Worm (Caenorhabditis elegans) whole organism, late embryonic: ENCODE data around the gene Y6E2A.10.
"Not testable (repeated sequence)": the region's sequence is repeated elsewhere in the genome, so short reads cannot be mapped to it uniquely, and the experiment has no call there.

Experiments
- C08G9.2 ChIP-seq: sonication (generic microtip); optimal IDR thresholded peaks from 2 replicates; lab custom pipeline; 2016; ENCODE audit warnings: mild to moderate bottlenecking, missing genetic modification characterization, moderate library complexity, missing compliant biosample characterization
- C38D4.7 ChIP-seq: fragments of 200-800 bp; sonication (Bioruptor generic); optimal IDR thresholded peaks from 2 replicates; lab custom pipeline; 2018; ENCODE audit warnings: mild to moderate bottlenecking, missing genetic modification characterization, moderate library complexity, missing compliant biosample characterization
- F13H6.1 ChIP-seq: sonication (generic microtip); optimal IDR thresholded peaks from 2 replicates; lab custom pipeline; 2016; ENCODE audit warnings: missing genetic modification characterization, missing compliant biosample characterization
- T23F11.4 ChIP-seq: fragments of 200-800 bp; sonication (Bioruptor generic); optimal IDR thresholded peaks from 2 replicates; lab custom pipeline; 2018; ENCODE audit warnings: mild to moderate bottlenecking, missing genetic modification characterization, missing compliant biosample characterization
- ahr-1 ChIP-seq: sonication (generic microtip); optimal IDR thresholded peaks from 2 replicates; lab custom pipeline; 2016; ENCODE audit warnings: missing genetic modification characterization, missing compliant biosample characterization
- ceh-14 ChIP-seq: sonication (generic microtip); optimal IDR thresholded peaks from 2 replicates; lab custom pipeline; 2016; ENCODE audit warnings: missing genotype, missing genetic modification characterization, missing compliant biosample characterization
- ceh-18 ChIP-seq: sonication (generic microtip); optimal IDR thresholded peaks from 2 replicates; lab custom pipeline; 2016; ENCODE audit warnings: missing genetic modification characterization, missing compliant biosample characterization
- ceh-2 ChIP-seq: sonication (generic microtip); optimal IDR thresholded peaks from 2 replicates; lab custom pipeline; 2016; ENCODE audit warnings: missing genotype, missing genetic modification characterization, missing compliant biosample characterization
- ceh-22 ChIP-seq: sonication (generic microtip); optimal IDR thresholded peaks from 2 replicates; lab custom pipeline; 2017; ENCODE audit warnings: missing biosample characterization, missing genetic modification characterization
- ceh-24 ChIP-seq: sonication (generic microtip); optimal IDR thresholded peaks from 2 replicates; lab custom pipeline; 2016; ENCODE audit warnings: mild to moderate bottlenecking, missing genetic modification characterization, missing compliant biosample characterization
- ceh-30 ChIP-seq: fragments of 150-350 bp; optimal IDR thresholded peaks from 2 replicates; lab custom pipeline; 2014; ENCODE audit warnings: missing biosample characterization, missing genetic modification characterization
- ceh-31 ChIP-seq: sonication (generic microtip); optimal IDR thresholded peaks from 2 replicates; lab custom pipeline; 2016; ENCODE audit warnings: missing genetic modification characterization, missing compliant biosample characterization
- ceh-45 ChIP-seq: fragments of 200-800 bp; sonication (Bioruptor generic); IDR thresholded peaks from 2 replicates; pipeline ENCODE4 v1.3.6; 2022; ENCODE audit warnings: missing genetic modification reagents, missing genetic modification characterization, missing compliant biosample characterization
- dmd-4 ChIP-seq: sonication (generic microtip); optimal IDR thresholded peaks from 2 replicates; lab custom pipeline; 2016; ENCODE audit warnings: borderline replicate concordance, missing genetic modification characterization, missing compliant biosample characterization
- dve-1 ChIP-seq: sonication (generic microtip); optimal IDR thresholded peaks from 2 replicates; lab custom pipeline; 2017; ENCODE audit warnings: antibody characterized with exemption, mild to moderate bottlenecking, missing genetic modification characterization, missing compliant biosample characterization
- fax-1 ChIP-seq: sonication (generic microtip); optimal IDR thresholded peaks from 2 replicates; lab custom pipeline; 2016; ENCODE audit warnings: missing genotype, missing genetic modification characterization, missing compliant biosample characterization
- fkh-10 ChIP-seq: fragments of 150-350 bp; optimal IDR thresholded peaks from 2 replicates; lab custom pipeline; 2014; ENCODE audit warnings: missing biosample characterization, missing genetic modification reagents, missing genetic modification characterization
- fkh-6 ChIP-seq: sonication (generic microtip); optimal IDR thresholded peaks from 2 replicates; lab custom pipeline; 2016; ENCODE audit warnings: missing genetic modification characterization, missing compliant biosample characterization
- gmeb-2 ChIP-seq: sonication (generic microtip); optimal IDR thresholded peaks from 2 replicates; lab custom pipeline; 2016; ENCODE audit warnings: missing genetic modification characterization, inconsistent platforms, missing compliant biosample characterization
- hlh-30 ChIP-seq: sonication (generic microtip); optimal IDR thresholded peaks from 2 replicates; lab custom pipeline; 2017; ENCODE audit warnings: antibody characterized with exemption, missing genetic modification characterization, missing compliant biosample characterization; ENCODE audit not compliant: insufficient read depth
- hlh-6 ChIP-seq: sonication (generic microtip); optimal IDR thresholded peaks from 2 replicates; lab custom pipeline; 2016; ENCODE audit warnings: missing genotype, missing genetic modification characterization, missing compliant biosample characterization
- hlh-8 ChIP-seq: sonication (generic microtip); optimal IDR thresholded peaks from 2 replicates; lab custom pipeline; 2016; ENCODE audit warnings: missing genotype, missing genetic modification characterization, missing compliant biosample characterization
- lim-6 ChIP-seq: sonication (generic microtip); optimal IDR thresholded peaks from 2 replicates; lab custom pipeline; 2016; ENCODE audit warnings: missing genetic modification characterization, missing compliant biosample characterization
- lin-11 ChIP-seq: fragments of 200-800 bp; sonication (Bioruptor generic); optimal IDR thresholded peaks from 2 replicates; lab custom pipeline; 2018; ENCODE audit warnings: mild to moderate bottlenecking, missing genetic modification characterization, missing compliant biosample characterization
- pag-3 ChIP-seq: sonication (generic microtip); optimal IDR thresholded peaks from 2 replicates; lab custom pipeline; 2016; ENCODE audit warnings: missing compliant biosample characterization, missing genetic modification characterization, borderline replicate concordance
- pha-2 ChIP-seq: sonication (generic microtip); optimal IDR thresholded peaks from 2 replicates; lab custom pipeline; 2017; ENCODE audit warnings: mild to moderate bottlenecking, missing genetic modification characterization, missing compliant biosample characterization
- sox-4 ChIP-seq: sonication (generic microtip); optimal IDR thresholded peaks from 2 replicates; lab custom pipeline; 2017; ENCODE audit warnings: mild to moderate bottlenecking, missing genetic modification characterization, inconsistent platforms, missing compliant biosample characterization
- tbx-7 ChIP-seq: sonication (generic microtip); optimal IDR thresholded peaks from 2 replicates; lab custom pipeline; 2016; ENCODE audit warnings: missing genotype, missing genetic modification characterization, missing compliant biosample characterization
- ttx-3 ChIP-seq: sonication (generic microtip); optimal IDR thresholded peaks from 2 replicates; lab custom pipeline; 2016; ENCODE audit warnings: missing genetic modification reagents, missing genetic modification characterization, missing compliant biosample characterization
- unc-42 ChIP-seq: sonication (generic microtip); optimal IDR thresholded peaks from 2 replicates; lab custom pipeline; 2016; ENCODE audit warnings: missing genotype, missing genetic modification characterization, missing compliant biosample characterization
- unc-55 ChIP-seq: sonication (generic microtip); optimal IDR thresholded peaks from 2 replicates; lab custom pipeline; 2017; ENCODE audit warnings: missing biosample characterization, missing genetic modification reagents, missing genetic modification characterization
- unc-86 ChIP-seq: sonication (generic microtip); optimal IDR thresholded peaks from 2 replicates; lab custom pipeline; 2016; ENCODE audit warnings: missing genetic modification characterization, missing compliant biosample characterization

The Y6E2A.10 gene

DNA sequence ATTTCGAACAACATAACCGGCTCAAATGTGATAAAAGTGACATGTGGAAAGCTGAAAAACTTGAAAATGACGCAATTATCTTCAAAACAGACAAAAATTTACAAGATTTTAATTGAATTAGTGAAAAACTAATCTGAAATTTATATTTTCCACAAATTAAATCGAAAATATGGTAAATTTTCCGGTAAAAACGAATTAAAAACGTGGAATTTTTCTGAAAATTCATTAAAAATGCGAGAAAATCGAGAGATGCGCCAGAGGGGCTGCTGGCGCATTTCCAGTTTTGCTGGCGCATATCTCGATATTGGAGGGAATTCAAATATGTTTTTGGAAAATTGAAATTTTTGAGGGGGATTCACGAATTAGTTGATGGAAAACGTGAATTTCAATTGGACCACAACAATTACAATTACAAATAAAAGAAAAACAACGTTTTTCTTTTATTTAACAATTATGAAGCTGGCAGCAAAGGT is 35.8 kb upstream of the Y6E2A.10 start, which contains the start of the genes haf-3 and F57A10.2 (continued):
- no peak for TF ChIP-seq ahr-1
- peak; percentile 10 for TF ChIP-seq lin-11 (tag; lab: Kevin White, UChicago)
- peak; percentile 46 for TF ChIP-seq unc-86 (tag; lab: Kevin White, UChicago)
- TF ChIP-seq F13H6.1: no peak
- TF ChIP-seq fax-1: no peak
- TF ChIP-seq pag-3 (tag; lab: Kevin White, UChicago): no peak
- peak; percentile 32 for TF ChIP-seq ceh-18 (tag; lab: Kevin White, UChicago)
- TF ChIP-seq ceh-14 (tag; lab: Kevin White, UChicago): no peak
- peak; percentile 84 for TF ChIP-seq ceh-30 (tag; lab: Kevin White, UChicago)
- TF ChIP-seq hlh-8 (tag; lab: Kevin White, UChicago): no peak
- peak; percentile 7 for TF ChIP-seq hlh-30 (tag; lab: Kevin White, UChicago)
- no peak for TF ChIP-seq C38D4.7 (GFP tag; lab: Kevin White, UChicago)

DNA sequence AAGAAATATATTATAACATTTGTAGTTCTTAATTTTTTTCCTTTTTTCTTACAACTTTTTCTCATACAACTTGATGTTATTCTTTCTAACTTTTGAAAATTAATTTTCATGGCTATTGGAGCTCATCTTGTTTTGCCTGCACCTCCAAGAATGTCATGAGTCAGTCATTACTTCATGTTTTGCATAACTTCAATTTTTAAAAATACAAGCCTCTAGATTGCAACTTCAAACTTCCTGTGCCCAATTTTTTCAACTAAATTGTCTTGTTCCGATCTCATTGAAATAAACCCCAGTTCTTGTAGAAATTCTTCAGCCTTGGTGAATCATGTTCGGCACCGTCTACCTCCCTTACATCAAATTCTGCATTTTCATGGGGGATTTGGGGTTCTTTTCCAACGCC is 28.1 kb upstream of the Y6E2A.10 start, which contains the start of gene str-9:
Gene str-9, plus strand, starts transcription at position 301 of the 400 bp plus-strand sequence.
- no peak for TF ChIP-seq T23F11.4 (GFP tag; lab: Kevin White, UChicago)
- TF ChIP-seq pha-2: no peak
- no peak for TF ChIP-seq ceh-30 (tag; lab: Kevin White, UChicago)
- no peak for TF ChIP-seq ceh-22
- TF ChIP-seq ttx-3 (tag; lab: Kevin White, UChicago): no peak
- TF ChIP-seq lin-11 (tag; lab: Kevin White, UChicago): no peak
- no peak for TF ChIP-seq hlh-6 (tag; lab: Kevin White, UChicago)
- no peak for TF ChIP-seq fkh-6 (tag; lab: Kevin White, UChicago)
- TF ChIP-seq unc-86 (tag; lab: Kevin White, UChicago): no peak

DNA sequence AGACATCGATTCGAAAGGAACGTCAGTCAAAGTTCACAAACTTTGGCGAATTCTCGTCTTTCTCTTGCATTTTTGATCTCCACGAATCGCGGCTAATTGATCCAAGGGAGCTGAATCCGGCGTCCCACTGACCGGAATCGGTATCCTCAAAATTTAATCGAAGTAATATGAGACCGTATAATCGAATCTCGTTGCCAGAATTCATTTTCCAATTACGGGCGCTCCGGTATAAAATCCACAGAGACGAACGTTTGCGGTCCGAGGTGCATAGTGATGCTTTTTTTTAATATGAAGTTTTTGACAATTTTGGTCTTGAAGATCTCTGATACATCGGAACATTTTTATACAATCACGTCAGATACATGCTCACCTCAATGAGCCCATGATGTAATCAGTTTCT is 27.3 kb upstream of the Y6E2A.10 start:
- TF ChIP-seq ceh-22: no peak
- no peak for TF ChIP-seq gmeb-2
- no peak for TF ChIP-seq unc-55 (GFP tag; lab: Kevin White, UChicago)
- no peak for TF ChIP-seq dve-1 (tag; lab: Kevin White, UChicago)
- no peak for TF ChIP-seq dmd-4 (tag; lab: Kevin White, UChicago)
- no peak for TF ChIP-seq F13H6.1
- no peak for TF ChIP-seq ceh-24 (tag; lab: Kevin White, UChicago)
- no peak for TF ChIP-seq ceh-45 (GFP tag; lab: Robert Waterston, UW)
- TF ChIP-seq lin-11 (tag; lab: Kevin White, UChicago): no peak
- no peak for TF ChIP-seq fkh-10 (GFP tag; lab: Kevin White, UChicago)
- TF ChIP-seq unc-42 (tag; lab: Kevin White, UChicago): no peak
- TF ChIP-seq ceh-2: no peak
- no peak for TF ChIP-seq hlh-30 (tag; lab: Kevin White, UChicago)
- TF ChIP-seq, all 69 proteins: peak for 0

DNA sequence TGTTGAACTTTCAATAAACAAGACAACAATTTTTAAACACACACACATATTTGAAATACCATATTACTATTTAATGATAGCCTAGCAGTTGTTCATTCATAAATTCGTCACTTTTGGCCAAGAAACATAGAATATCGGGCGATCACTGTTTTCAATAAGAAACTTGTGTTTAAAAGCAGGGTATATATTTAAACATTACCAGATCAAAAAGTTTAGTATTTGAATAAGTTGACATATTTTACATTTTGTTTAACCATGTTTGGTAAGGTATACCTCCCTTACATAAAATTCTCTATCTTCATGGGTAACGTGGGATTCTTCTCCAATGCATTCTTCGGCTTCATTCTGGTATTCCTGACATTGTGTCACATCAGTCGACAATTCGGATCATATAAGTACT is 24.4 kb upstream of the Y6E2A.10 start, which contains the start of gene str-8:
Gene str-8, plus strand, starts transcription at position 301 of the 400 bp plus-strand sequence.
- not testable (repeated sequence) for TF ChIP-seq fkh-6, C08G9.2, tbx-7 (tag; lab: Kevin White, UChicago)

DNA sequence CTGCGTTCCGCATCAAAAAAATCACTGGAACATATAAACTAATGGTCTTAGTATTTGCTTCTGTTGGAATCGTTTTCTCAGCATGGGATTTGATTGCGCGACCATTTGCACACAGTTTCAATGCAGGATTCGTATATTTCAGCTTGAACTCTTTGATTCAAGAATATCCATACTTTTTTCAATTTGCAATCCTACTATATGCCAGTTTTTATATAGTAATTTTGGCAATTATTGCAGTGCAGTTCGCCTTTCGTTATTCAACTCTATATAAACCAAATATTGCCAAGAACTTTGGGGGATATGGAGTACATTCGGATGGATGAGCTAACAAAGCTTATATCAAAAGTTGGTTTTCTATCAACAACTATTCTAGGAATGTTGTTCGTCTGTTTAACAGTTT is 22.6 kb upstream of the Y6E2A.10 start, which contains the start of gene str-5:
Gene str-5, plus strand, starts transcription at position 301 of the 400 bp plus-strand sequence.
- not testable (repeated sequence) for TF ChIP-seq ceh-31 (tag; lab: Kevin White, UChicago); sox-4; pha-2

DNA sequence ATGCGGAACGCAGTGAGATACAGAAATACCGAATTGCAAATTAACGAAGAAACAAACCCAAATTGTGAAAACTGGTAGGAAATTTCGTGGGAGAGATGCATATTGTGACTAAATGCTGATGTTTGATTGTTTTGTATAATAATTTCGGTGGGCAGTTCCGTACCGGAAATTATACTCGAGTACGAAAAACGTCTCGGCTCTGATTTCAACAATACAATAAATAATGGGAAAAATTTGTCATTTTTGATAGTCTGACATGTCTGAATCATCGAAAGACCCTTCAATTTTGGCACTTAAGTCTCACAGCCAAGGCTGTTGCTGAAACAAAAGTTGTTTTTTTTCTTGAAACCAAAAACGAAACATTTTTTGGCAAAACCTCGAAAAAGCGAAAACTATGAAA is 21.7 kb upstream of the Y6E2A.10 start, which contains the start of gene str-43:
Gene str-43, minus strand, starts transcription at position 101 of the 400 bp plus-strand sequence.
- TF ChIP-seq lim-6 (tag; lab: Kevin White, UChicago): no peak
- TF ChIP-seq, all 69 proteins: peak for 0
